Worm (Caenorhabditis elegans) whole organism, L3 larva: ENCODE data around the gene zfp-2.

Source experiments
- aly-2 ChIP-seq: fragments of 150-350 bp; optimal IDR thresholded peaks from 2 replicates; lab custom pipeline; 2014; ENCODE audit warnings: missing biosample characterization, missing genetic modification characterization
- ceh-28 ChIP-seq: fragments of 150-350 bp; optimal IDR thresholded peaks from 2 replicates; lab custom pipeline; 2014; ENCODE audit warnings: missing biosample characterization, missing genetic modification reagents, missing genetic modification characterization
- ceh-82 ChIP-seq: fragments of 150-350 bp; optimal IDR thresholded peaks from 2 replicates; lab custom pipeline; 2014; ENCODE audit warnings: missing biosample characterization, missing genetic modification characterization
- ceh-9 ChIP-seq: sonication (generic microtip); optimal IDR thresholded peaks from 2 replicates; lab custom pipeline; 2018; ENCODE audit warnings: missing biosample characterization, missing genetic modification characterization
- daf-12 ChIP-seq: fragments of 150-350 bp; optimal IDR thresholded peaks from 2 replicates; lab custom pipeline; 2014; ENCODE audit warnings: missing biosample characterization, missing genetic modification reagents, missing genetic modification characterization
- egl-27 ChIP-seq: sonication (generic microtip); optimal IDR thresholded peaks from 4 replicates; lab custom pipeline; 2017; ENCODE audit warnings: missing biosample characterization, missing genetic modification reagents, missing genetic modification characterization
- egl-5 ChIP-seq: fragments of 150-350 bp; optimal IDR thresholded peaks from 2 replicates; lab custom pipeline; 2017; ENCODE audit warnings: missing biosample characterization, missing genetic modification reagents, missing genetic modification characterization, inconsistent platforms
- elt-2 ChIP-seq: sonication (generic microtip); optimal IDR thresholded peaks from 2 replicates; lab custom pipeline; 2016; ENCODE audit warnings: missing genetic modification reagents, mild to moderate bottlenecking, missing genetic modification characterization, missing compliant biosample characterization
- eor-1 ChIP-seq, 2 experiments: fragments of 150-350 bp; optimal IDR thresholded peaks; 2 replicates each; lab custom pipeline; 2014 to 2018; ENCODE audit warnings: missing biosample characterization in 2 of 2, missing genetic modification characterization in 2 of 2
- fkh-10 ChIP-seq: sonication (generic microtip); optimal IDR thresholded peaks from 2 replicates; lab custom pipeline; 2017; ENCODE audit warnings: missing biosample characterization, missing genetic modification reagents, missing genetic modification characterization
- hmg-11 ChIP-seq: sonication (generic microtip); optimal IDR thresholded peaks from 2 replicates; lab custom pipeline; 2016; ENCODE audit warnings: missing genetic modification characterization, missing compliant biosample characterization
- lin-15B ChIP-seq: fragments of 150-350 bp; optimal IDR thresholded peaks from 2 replicates; lab custom pipeline; 2014; ENCODE audit warnings: missing biosample characterization, missing genetic modification characterization
- lin-39 ChIP-seq: fragments of 150-350 bp; optimal IDR thresholded peaks from 2 replicates; lab custom pipeline; 2018; ENCODE audit warnings: missing biosample characterization, missing genetic modification reagents, missing genetic modification characterization
- lsy-12 ChIP-seq: sonication (generic microtip); optimal IDR thresholded peaks from 2 replicates; lab custom pipeline; 2016; ENCODE audit warnings: mild to moderate bottlenecking, missing genetic modification characterization, missing compliant biosample characterization
- mdl-1 ChIP-seq: fragments of 150-350 bp; optimal IDR thresholded peaks from 2 replicates; lab custom pipeline; 2014; ENCODE audit warnings: missing biosample characterization, missing genetic modification characterization
- mml-1 ChIP-seq: fragments of 150-350 bp; sonication (generic microtip); optimal IDR thresholded peaks from 3 replicates; lab custom pipeline; 2014; ENCODE audit warnings: missing biosample characterization, missing genetic modification characterization
- nfya-1 ChIP-seq: sonication (generic microtip); optimal IDR thresholded peaks from 2 replicates; lab custom pipeline; 2017; ENCODE audit warnings: missing genetic modification characterization, mild to moderate bottlenecking, missing compliant biosample characterization, antibody characterized with exemption, moderate library complexity; ENCODE audit not compliant: insufficient read depth
- nhr-11 ChIP-seq: fragments of 150-350 bp; optimal IDR thresholded peaks from 2 replicates; lab custom pipeline; 2014; ENCODE audit warnings: missing biosample characterization, missing genetic modification characterization
- nhr-12 ChIP-seq: fragments of 150-350 bp; optimal IDR thresholded peaks from 2 replicates; lab custom pipeline; 2014; ENCODE audit warnings: missing biosample characterization, missing genetic modification characterization
- nhr-23 ChIP-seq: fragments of 150-350 bp; optimal IDR thresholded peaks from 2 replicates; lab custom pipeline; 2014; ENCODE audit warnings: missing biosample characterization, missing genetic modification reagents, missing genetic modification characterization
- nhr-28 ChIP-seq: fragments of 150-350 bp; optimal IDR thresholded peaks from 2 replicates; lab custom pipeline; 2014; ENCODE audit warnings: missing biosample characterization, missing genetic modification characterization
- nhr-67 ChIP-seq: fragments of 150-350 bp; optimal IDR thresholded peaks from 2 replicates; lab custom pipeline; 2014; ENCODE audit warnings: missing biosample characterization, missing genetic modification characterization
- pha-4 ChIP-seq: fragments of 150-350 bp; optimal IDR thresholded peaks from 2 replicates; lab custom pipeline; 2014; ENCODE audit warnings: missing biosample characterization, missing genetic modification reagents, missing genetic modification characterization
- pqm-1 ChIP-seq: fragments of 150-350 bp; optimal IDR thresholded peaks from 2 replicates; lab custom pipeline; 2017; ENCODE audit warnings: missing biosample characterization, missing genetic modification characterization, inconsistent platforms
- sea-2 ChIP-seq: fragments of 150-350 bp; sonication (generic microtip); optimal IDR thresholded peaks from 4 replicates; lab custom pipeline; 2014; ENCODE audit warnings: missing biosample characterization, missing genetic modification reagents, missing genetic modification characterization
- snpc-4 ChIP-seq: fragments of 150-350 bp; optimal IDR thresholded peaks from 2 replicates; lab custom pipeline; 2014; ENCODE audit warnings: missing biosample characterization, missing genetic modification characterization
- tbx-2 ChIP-seq: sonication (generic microtip); optimal IDR thresholded peaks from 2 replicates; lab custom pipeline; 2016; ENCODE audit warnings: mild to moderate bottlenecking, missing genetic modification characterization, missing compliant biosample characterization
- unc-39 ChIP-seq: sonication (generic microtip); optimal IDR thresholded peaks from 4 replicates; lab custom pipeline; 2017; ENCODE audit warnings: missing biosample characterization, missing genetic modification characterization
- ztf-11 ChIP-seq: fragments of 150-350 bp; optimal IDR thresholded peaks from 2 replicates; lab custom pipeline; 2014; ENCODE audit warnings: missing biosample characterization, missing genetic modification characterization
- ztf-4 ChIP-seq: fragments of 150-350 bp; optimal IDR thresholded peaks from 2 replicates; lab custom pipeline; 2014; ENCODE audit warnings: missing biosample characterization, missing genetic modification characterization

zfp-2 gene

DNA sequence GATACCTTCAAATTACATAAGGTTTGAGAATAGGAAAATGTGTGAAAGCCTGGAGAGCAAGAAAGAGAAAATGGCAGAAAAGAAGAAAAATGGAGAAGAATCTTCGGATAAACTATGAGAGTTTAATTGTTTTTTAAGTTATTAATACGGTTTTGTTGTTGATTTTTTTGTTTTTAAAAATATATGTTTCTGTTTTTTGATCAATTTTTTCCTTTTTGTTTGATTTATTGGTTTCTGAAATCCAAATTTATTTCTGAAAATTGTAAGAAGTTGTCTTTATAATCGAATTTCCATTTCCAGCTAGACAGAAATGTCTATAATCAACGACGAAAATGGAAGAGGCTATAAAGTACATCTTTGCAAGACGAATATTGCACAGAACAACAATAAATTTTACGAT, 35.3 kb downstream of the zfp-2 start, which contains the start of gene parp-2:
TSS of gene parp-2 (plus strand) at position 301 of the 400 bp plus-strand sequence.
- no peak for TF ChIP-seq unc-39 (tag; lab: Kevin White, UChicago)
- TF ChIP-seq nhr-23 (tag; lab: Kevin White, UChicago), result no peak
- no peak for TF ChIP-seq nhr-67 (tag; lab: Kevin White, UChicago)
- TF ChIP-seq egl-27 (tag; lab: Kevin White, UChicago), result no peak
- TF ChIP-seq snpc-4 (tag; lab: Kevin White, UChicago), result no peak
- no peak for TF ChIP-seq elt-2 (tag; lab: Kevin White, UChicago)
- no peak for TF ChIP-seq ztf-11 (tag; lab: Kevin White, UChicago)
- no peak for TF ChIP-seq aly-2 (tag; lab: Kevin White, UChicago)
- TF ChIP-seq ztf-4 (tag; lab: Kevin White, UChicago), result no peak
- no peak for TF ChIP-seq nhr-11 (tag; lab: Kevin White, UChicago)
- no peak for TF ChIP-seq fkh-10 (GFP tag; lab: Kevin White, UChicago)
- no peak for TF ChIP-seq nfya-1 (tag; lab: Kevin White, UChicago)

ce11 chrII:9594924-9595323, 37.5 kb downstream of the zfp-2 start, which contains the start of gene E02H1.5:
Gene E02H1.5 (plus strand): TSS chrII:9595224.
- TF ChIP-seq tbx-2 (tag; lab: Kevin White, UChicago) (no peak), eor-1 (tag; optimal IDR thresholded peaks at IDR 0.05; lab: Kevin White, UChicago) (no peak), nhr-28 (no peak), hmg-11 (tag; lab: Kevin White, UChicago) (no peak), ceh-9 (tag; lab: Kevin White, UChicago) (no peak), ceh-82 (no peak), nhr-67 (tag; lab: Kevin White, UChicago) (no peak), nhr-23 (tag; lab: Kevin White, UChicago) (no peak), elt-2 (tag; lab: Kevin White, UChicago) (no peak), pha-4 (tag; lab: Kevin White, UChicago) (no peak), pqm-1 (tag; lab: Kevin White, UChicago) (no peak), mml-1 (tag; lab: Kevin White, UChicago) (no peak), daf-12 (no peak), lin-39 (tag; lab: Kevin White, UChicago) (no peak), ceh-28 (tag; lab: Kevin White, UChicago) (no peak), unc-39 (tag; lab: Kevin White, UChicago) (no peak), egl-27 (tag; lab: Kevin White, UChicago) (no peak), ztf-4 (tag; lab: Kevin White, UChicago) (no peak)
- TF ChIP-seq, all 47 proteins: peak for 0

ce11 chrII:9596401-9596800, 39.0 kb downstream of the zfp-2 start, which contains the start of gene E02H1.6:
Gene E02H1.6 (plus strand): TSS chrII:9596701.
- no peak for TF ChIP-seq sea-2
- no peak for TF ChIP-seq lsy-12 (tag; lab: Kevin White, UChicago)
- TF ChIP-seq lin-39 (tag; lab: Kevin White, UChicago), result no peak
- TF ChIP-seq tbx-2 (tag; lab: Kevin White, UChicago), result no peak
- no peak for TF ChIP-seq mdl-1 (tag; lab: Kevin White, UChicago)
- no peak for TF ChIP-seq egl-27 (tag; lab: Kevin White, UChicago)
- TF ChIP-seq nhr-67 (tag; lab: Kevin White, UChicago), result no peak
- no peak for TF ChIP-seq pqm-1 (tag; lab: Kevin White, UChicago)
- no peak for TF ChIP-seq ceh-28 (tag; lab: Kevin White, UChicago)
- TF ChIP-seq egl-5 (tag; lab: Kevin White, UChicago), result no peak
- no peak for TF ChIP-seq lin-15B (tag; lab: Kevin White, UChicago)
- no peak for TF ChIP-seq nhr-23 (tag; lab: Kevin White, UChicago)
- TF ChIP-seq nhr-11 (tag; lab: Kevin White, UChicago), result no peak
- TF ChIP-seq ztf-11 (tag; lab: Kevin White, UChicago), result no peak
- no peak for TF ChIP-seq nhr-12 (tag; lab: Kevin White, UChicago)
- no peak for TF ChIP-seq aly-2 (tag; lab: Kevin White, UChicago)

DNA sequence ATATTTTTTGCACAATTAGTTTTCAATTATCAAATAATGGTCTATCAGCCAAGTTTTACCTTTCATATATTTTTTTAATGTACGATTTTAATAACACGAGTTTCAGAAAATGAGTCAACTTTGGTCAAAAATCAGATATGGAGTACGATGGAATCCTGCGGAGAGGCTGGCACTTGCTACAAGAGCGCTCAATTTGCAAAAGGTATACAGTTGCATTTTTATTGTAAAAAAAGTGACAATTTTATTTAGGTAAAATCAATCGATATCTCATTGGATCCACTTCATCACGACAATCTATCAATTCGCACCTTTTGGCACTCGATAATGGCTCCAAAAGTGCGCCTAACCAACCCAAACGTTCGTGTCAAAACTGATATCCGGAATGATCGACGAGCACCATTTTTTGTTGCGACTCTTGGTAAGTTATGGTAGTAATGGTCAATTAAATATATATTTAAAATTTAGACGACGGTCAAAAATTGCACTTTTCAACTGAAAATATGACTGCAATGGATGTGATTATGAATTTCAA, 40.1 kb downstream of the zfp-2 start, which contains the start of gene mrpl-53:
TSS of gene mrpl-53 (plus strand) at position 107 of the 532 bp plus-strand sequence.
- TF ChIP-seq lin-39 (tag; lab: Kevin White, UChicago) (no peak), nhr-23 (tag; lab: Kevin White, UChicago) (peak; percentile 16)
